Fruit fly (Drosophila melanogaster): ENCODE data around the gene CG13658.

CG13658 gene

DNA sequence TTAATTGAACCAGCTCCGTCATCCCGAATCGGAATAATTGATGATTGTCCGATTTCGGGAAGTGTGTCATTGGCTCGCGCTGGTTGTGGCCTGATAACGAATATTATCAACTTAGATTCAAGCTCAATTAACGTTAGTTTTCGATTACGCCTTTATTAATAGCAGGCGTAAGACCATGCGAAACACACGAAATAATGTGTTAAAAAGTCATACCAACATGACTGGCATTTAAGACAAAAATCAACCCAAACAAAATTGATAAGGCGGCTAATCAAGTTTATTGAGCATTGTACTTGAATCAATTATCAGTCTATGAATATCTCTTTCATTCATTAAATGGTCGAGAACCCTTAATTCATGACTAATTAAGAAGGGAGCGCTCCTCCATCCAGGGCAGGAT lies 21.9 kb downstream of the CG13658 start:
- no peak for TF ChIP-seq CG32121 (GFP tag; IDR thresholded peaks at IDR 0.05)
- TF ChIP-seq CG14655 (GFP tag; optimal IDR thresholded peaks at IDR 0.05), result no peak
- TF ChIP-seq Snoo (tag; optimal IDR thresholded peaks at IDR 0.05), result no peak
- no peak for TF ChIP-seq D1 (tag; optimal IDR thresholded peaks at IDR 0.05)
- TF ChIP-seq CG15710 (tag; optimal IDR thresholded peaks at IDR 0.05), result no peak
- no peak for TF ChIP-seq rn (GFP tag; IDR thresholded peaks at IDR 0.05)
- no peak for TF ChIP-seq CG34367 (tag; optimal IDR thresholded peaks at IDR 0.05)
- no peak for TF ChIP-seq Pif1B (GFP tag; optimal IDR thresholded peaks at IDR 0.05)
- no peak for TF ChIP-seq CG12605 (GFP tag; IDR thresholded peaks at IDR 0.05)
- TF ChIP-seq Ets98B (GFP tag; IDR thresholded peaks at IDR 0.05), result no peak

dm6 chr3R:25310843-25311242 lies 23.6 kb downstream of the CG13658 start, which contains the start of gene CG31099:
CG31099 (minus strand) TSS chr3R:25310943.
- TF ChIP-seq CG13204 (GFP tag; optimal IDR thresholded peaks at IDR 0.05), result no peak
- no peak for TF ChIP-seq Snoo (tag; optimal IDR thresholded peaks at IDR 0.05)
- no peak for TF ChIP-seq CG4496 (GFP tag; IDR thresholded peaks at IDR 0.05)
- no peak for TF ChIP-seq CG9948 (tag; optimal IDR thresholded peaks at IDR 0.05)
- no peak for TF ChIP-seq CG14655 (GFP tag; optimal IDR thresholded peaks at IDR 0.05)
- no peak for TF ChIP-seq D1 (tag; optimal IDR thresholded peaks at IDR 0.05)
- no peak for TF ChIP-seq EcR (GFP tag; optimal IDR thresholded peaks at IDR 0.05)
- no peak for TF ChIP-seq rn (GFP tag; IDR thresholded peaks at IDR 0.05)
- TF ChIP-seq Ets98B (GFP tag; IDR thresholded peaks at IDR 0.05), result no peak
- no peak for TF ChIP-seq CG10348 (GFP tag; IDR thresholded peaks at IDR 0.05)

DNA sequence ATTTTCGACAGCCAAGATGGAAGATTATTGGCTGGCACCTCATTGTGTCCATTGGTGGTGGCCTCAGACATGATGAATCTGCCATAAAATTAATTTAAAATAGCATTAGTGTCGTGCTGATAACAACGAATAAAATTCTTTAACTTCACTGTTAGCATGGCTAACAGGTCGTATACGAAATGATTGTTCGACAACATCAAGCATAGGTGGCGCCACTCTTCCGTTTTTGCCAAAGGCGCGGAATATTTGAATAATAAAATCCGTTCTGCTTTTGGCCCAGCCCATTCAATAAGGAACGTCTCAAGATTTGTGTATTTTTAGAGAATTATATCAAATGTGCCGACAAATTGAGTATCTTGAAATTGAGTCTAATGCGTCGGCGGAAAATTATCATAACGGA lies 25.3 kb downstream of the CG13658 start:
- TF ChIP-seq CG10348 (GFP tag; IDR thresholded peaks at IDR 0.05) (no peak), CG13204 (GFP tag; optimal IDR thresholded peaks at IDR 0.05) (no peak), gl (tag; optimal IDR thresholded peaks at IDR 0.05) (no peak), Pif1B (GFP tag; optimal IDR thresholded peaks at IDR 0.05) (no peak), CG17806 (tag; optimal IDR thresholded peaks at IDR 0.05) (no peak), CG34367 (tag; optimal IDR thresholded peaks at IDR 0.05) (no peak), CG4496 (GFP tag; IDR thresholded peaks at IDR 0.05) (no peak), CG12605 (GFP tag; IDR thresholded peaks at IDR 0.05) (no peak), CG32121 (GFP tag; IDR thresholded peaks at IDR 0.05) (no peak), CG8301 (tag; optimal IDR thresholded peaks at IDR 0.05) (no peak), CG14655 (GFP tag; optimal IDR thresholded peaks at IDR 0.05) (no peak), CG8159 (tag; optimal IDR thresholded peaks at IDR 0.05) (no peak), fd96Ca (GFP tag; IDR thresholded peaks at IDR 0.05) (no peak), Snoo (tag; optimal IDR thresholded peaks at IDR 0.05) (no peak), D1 (tag; optimal IDR thresholded peaks at IDR 0.05) (no peak), rn (GFP tag; IDR thresholded peaks at IDR 0.05) (no peak), Ets98B (GFP tag; IDR thresholded peaks at IDR 0.05) (no peak), CG15710 (tag; optimal IDR thresholded peaks at IDR 0.05) (no peak), CG9948 (tag; optimal IDR thresholded peaks at IDR 0.05) (no peak), EcR (GFP tag; optimal IDR thresholded peaks at IDR 0.05) (no peak)

DNA sequence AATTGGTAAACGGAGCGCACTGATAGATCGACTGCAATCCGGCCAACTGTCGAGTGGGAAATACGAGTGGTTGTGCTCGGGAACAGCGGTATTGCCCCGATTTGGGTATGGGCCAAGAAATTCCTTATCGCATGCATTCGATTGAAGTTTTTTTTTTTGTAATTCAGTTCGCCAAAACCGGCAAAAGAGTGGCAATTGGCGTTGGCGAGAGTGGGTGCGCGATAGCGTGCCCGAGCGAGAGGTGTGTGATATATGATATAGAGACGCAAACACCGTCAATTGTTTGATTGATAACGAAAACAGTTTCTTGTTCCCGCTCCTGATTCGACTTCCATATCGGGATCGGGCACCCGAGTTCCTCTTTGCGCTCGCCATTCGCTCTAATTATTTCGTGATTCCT lies 26.5 kb downstream of the CG13658 start, which contains the start of gene CG31087:
CG31087 (minus strand) TSS at position 63 of the 400 bp plus-strand sequence.
- TF ChIP-seq CG32121 (GFP tag; IDR thresholded peaks at IDR 0.05) (no peak), gl (tag; optimal IDR thresholded peaks at IDR 0.05) (no peak), EcR (GFP tag; optimal IDR thresholded peaks at IDR 0.05) (no peak), Pif1B (GFP tag; optimal IDR thresholded peaks at IDR 0.05) (no peak), rn (GFP tag; IDR thresholded peaks at IDR 0.05) (no peak), CG17806 (tag; optimal IDR thresholded peaks at IDR 0.05) (no peak), CG9948 (tag; optimal IDR thresholded peaks at IDR 0.05) (no peak), CG14655 (GFP tag; optimal IDR thresholded peaks at IDR 0.05) (no peak), CG8159 (tag; optimal IDR thresholded peaks at IDR 0.05) (no peak), CG34367 (tag; optimal IDR thresholded peaks at IDR 0.05) (no peak)

DNA sequence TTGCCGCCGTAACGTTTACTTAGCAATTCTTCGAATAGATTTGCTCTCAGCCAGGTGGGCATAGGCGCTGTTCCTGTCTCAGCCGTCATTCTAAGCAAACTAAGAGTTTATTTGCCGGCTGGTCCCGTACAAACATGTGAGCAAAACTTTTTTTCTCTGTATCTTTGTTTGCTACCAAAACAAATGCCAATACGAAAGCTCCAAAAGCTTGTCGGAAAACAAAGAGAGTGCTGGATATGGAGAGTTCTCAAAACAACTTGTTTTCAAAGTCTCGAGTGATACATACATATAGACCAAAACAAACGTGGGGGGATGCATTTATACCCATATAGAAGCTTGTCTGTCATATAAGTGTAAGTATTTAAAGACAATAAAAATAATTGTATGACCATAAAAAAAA lies 28.7 kb downstream of the CG13658 start, which contains the start of gene CG10559:
CG10559 (minus strand) TSS at position 101 of the 400 bp plus-strand sequence.
- TF ChIP-seq CG14655 (GFP tag; optimal IDR thresholded peaks at IDR 0.05) (no peak), Snoo (tag; optimal IDR thresholded peaks at IDR 0.05) (no peak), CG34367 (tag; optimal IDR thresholded peaks at IDR 0.05) (no peak), CG15710 (tag; optimal IDR thresholded peaks at IDR 0.05) (no peak), fd96Ca (GFP tag; IDR thresholded peaks at IDR 0.05) (no peak), CG17806 (tag; optimal IDR thresholded peaks at IDR 0.05) (no peak), CG8301 (tag; optimal IDR thresholded peaks at IDR 0.05) (no peak)

dm6 chr3R:25318011-25318410 lies 30.7 kb downstream of the CG13658 start, which contains the start of gene CG10553:
CG10553 (minus strand) TSS chr3R:25318111.
- no peak for TF ChIP-seq CG34367 (tag; optimal IDR thresholded peaks at IDR 0.05)
- TF ChIP-seq D1 (tag; optimal IDR thresholded peaks at IDR 0.05), result no peak
- no peak for TF ChIP-seq Snoo (tag; optimal IDR thresholded peaks at IDR 0.05)
- TF ChIP-seq Pif1B (GFP tag; optimal IDR thresholded peaks at IDR 0.05), result no peak
- TF ChIP-seq CG32121 (GFP tag; IDR thresholded peaks at IDR 0.05), result no peak
- no peak for TF ChIP-seq CG12605 (GFP tag; IDR thresholded peaks at IDR 0.05)
- TF ChIP-seq gl (tag; optimal IDR thresholded peaks at IDR 0.05), result no peak
- no peak for TF ChIP-seq CG8301 (tag; optimal IDR thresholded peaks at IDR 0.05)
- TF ChIP-seq CG9948 (tag; optimal IDR thresholded peaks at IDR 0.05), result no peak
- no peak for TF ChIP-seq CG10348 (GFP tag; IDR thresholded peaks at IDR 0.05)
- TF ChIP-seq CG17806 (tag; optimal IDR thresholded peaks at IDR 0.05), result no peak
- no peak for TF ChIP-seq Ets98B (GFP tag; IDR thresholded peaks at IDR 0.05)
- TF ChIP-seq rn (GFP tag; IDR thresholded peaks at IDR 0.05), result no peak
- TF ChIP-seq CG4496 (GFP tag; IDR thresholded peaks at IDR 0.05), result no peak

Data from whole organism, pupa.